Worm (Caenorhabditis elegans) whole organism, L1 larva: ENCODE results near the gene T11F8.1.

ENCODE experiments used
- aha-1 ChIP-seq: fragments of 150-350 bp; optimal IDR thresholded peaks from 2 replicates; lab custom pipeline; 2014; ENCODE audit warnings: missing biosample characterization, missing genetic modification characterization
- ceh-82 ChIP-seq, 3 experiments: fragments of 150-350 bp in 1 of 3; sonication (generic microtip) in 2 of 3; optimal IDR thresholded peaks; 2 replicates each; lab custom pipeline; 2014 to 2017; ENCODE audit warnings: missing biosample characterization in 3 of 3, missing genetic modification characterization in 3 of 3
- efl-3 ChIP-seq: fragments of 200-800 bp; sonication (Bioruptor generic); optimal IDR thresholded peaks from 2 replicates; lab custom pipeline; 2018; ENCODE audit warnings: mild to moderate bottlenecking, missing genetic modification characterization, missing compliant biosample characterization
- egl-27 ChIP-seq, 2 experiments: fragments of 150-350 bp in 1 of 2; sonication (generic microtip); optimal IDR thresholded peaks; 3 replicates each; lab custom pipeline; 2017 to 2018; ENCODE audit warnings: missing biosample characterization in 2 of 2, missing genetic modification characterization in 2 of 2, missing genetic modification reagents in 2 of 2
- elt-3 ChIP-seq, 6 experiments: fragments of 150-350 bp in 1 of 6; sonication (generic microtip); optimal IDR thresholded peaks; 2 replicates each; lab custom pipeline; 2017 to 2018; ENCODE audit warnings: missing biosample characterization in 6 of 6, missing genetic modification characterization in 6 of 6, inconsistent platforms in 1 of 6
- mep-1 ChIP-seq: fragments of 150-350 bp; optimal IDR thresholded peaks from 2 replicates; lab custom pipeline; 2014; ENCODE audit warnings: missing biosample characterization, missing genetic modification characterization
- nhr-76 ChIP-seq: sonication (generic microtip); optimal IDR thresholded peaks from 2 replicates; lab custom pipeline; 2017; ENCODE audit warnings: missing biosample characterization, missing genetic modification characterization
- sup-37 ChIP-seq: fragments of 200-800 bp; sonication (Bioruptor generic); optimal IDR thresholded peaks from 2 replicates; lab custom pipeline; 2018; ENCODE audit warnings: mild to moderate bottlenecking, missing genetic modification characterization, missing compliant biosample characterization
- unc-130 ChIP-seq: fragments of 150-350 bp; optimal IDR thresholded peaks from 2 replicates; lab custom pipeline; 2017; ENCODE audit warnings: missing biosample characterization, missing genetic modification characterization, inconsistent platforms
- ztf-4 ChIP-seq: fragments of 150-350 bp; optimal IDR thresholded peaks from 2 replicates; lab custom pipeline; 2014; ENCODE audit warnings: missing biosample characterization, missing genetic modification characterization

DNA sequence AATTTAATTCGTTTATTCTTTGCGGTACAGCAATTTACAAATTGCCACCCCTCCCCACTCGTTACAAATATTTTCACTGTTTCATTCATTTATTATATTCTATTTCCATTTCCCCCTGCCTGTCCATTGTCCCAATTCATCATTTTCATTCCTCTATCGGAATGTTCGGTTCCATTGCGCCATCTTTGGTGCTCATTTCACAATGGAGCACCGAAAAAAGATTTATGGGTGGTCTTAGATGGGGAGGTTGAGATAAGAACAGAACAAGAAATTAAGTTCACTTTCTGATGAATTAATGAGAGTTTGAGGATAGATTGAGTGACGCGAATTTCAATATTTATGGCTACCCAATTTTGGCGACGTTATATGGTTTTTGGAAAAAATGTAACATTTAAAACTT lies 12.8 kb downstream of the T11F8.1 start:
- TF ChIP-seq mep-1 (tag; lab: Kevin White, UChicago) (no peak), efl-3 (GFP tag; lab: Kevin White, UChicago) (no peak), sup-37 (GFP tag; lab: Kevin White, UChicago) (no peak), unc-130 (tag; lab: Kevin White, UChicago) (no peak), nhr-76 (tag; lab: Kevin White, UChicago) (no peak), aha-1 (no peak), egl-27 (tag; optimal IDR thresholded peaks at IDR 0.05; lab: Kevin White, UChicago) (no peak), ztf-4 (tag; lab: Kevin White, UChicago) (no peak), elt-3 (tag; optimal IDR thresholded peaks at IDR 0.05; lab: Kevin White, UChicago) (no peak), ceh-82 (tag; optimal IDR thresholded peaks at IDR 0.05; lab: Kevin White, UChicago) (no peak)
